2 fruit fly cellular contexts compared by ENCODE assay signal in genomic region chr3R:19014742-19015422, dm6.
TF ChIP-seq lines count a peak whose summit lies in the region.

No protein-coding gene starts in this region.

TF ChIP-seq in whole organism, embryonic, 481 proteins besides CTCF, POLR2A, EP300 and RAD21 (continued from another document and continues in another):
- TF ChIP-seq Asciz (GFP tag; optimal IDR thresholded peaks at IDR 0.05; lab: Kevin White, UChicago) (peak; percentile 26), Ada2b (GFP tag; IDR thresholded peaks at IDR 0.05; lab: Robert Waterston, UW) (peak; percentile 8; the same call in 1 of the 2 replicates), CG3281 (GFP tag; optimal IDR thresholded peaks at IDR 0.05; lab: Kevin White, UChicago) (no peak), Xbp1 (GFP tag; optimal IDR thresholded peaks at IDR 0.05; lab: Kevin White, UChicago) (peak; percentile 45), btn (GFP tag; optimal IDR thresholded peaks at IDR 0.05; lab: Kevin White, UChicago) (no peak), grn (GFP tag; optimal IDR thresholded peaks at IDR 0.05; lab: Kevin White, UChicago) (no peak), CG2202 (tag; optimal IDR thresholded peaks at IDR 0.05; lab: Kevin White, UChicago) (no peak), CG8924 (tag; optimal IDR thresholded peaks at IDR 0.05; lab: Kevin White, UChicago) (peak; percentile 50), Eip74EF (GFP tag; optimal IDR thresholded peaks at IDR 0.05; lab: Kevin White, UChicago) (peak in 1 of 2 experiments; percentile 70), Pdp1 (GFP tag; optimal IDR thresholded peaks at IDR 0.05; lab: Kevin White, UChicago) (peak in 1 of 2 experiments; percentile 24), CG3838 (GFP tag; optimal IDR thresholded peaks at IDR 0.05; lab: Kevin White, UChicago) (no peak), pum (GFP tag; optimal IDR thresholded peaks at IDR 0.05; lab: Kevin White, UChicago) (no peak), CG12071 (GFP tag; optimal IDR thresholded peaks at IDR 0.05; lab: Kevin White, UChicago) (no peak), sd (tag; optimal IDR thresholded peaks at IDR 0.05; lab: Kevin White, UChicago) (no peak), Sin3A (optimal IDR thresholded peaks at IDR 0.05; lab: Kevin White, UChicago) (no peak), CG34224 (GFP tag; IDR thresholded peaks at IDR 0.05; lab: Robert Waterston, UW; ENCODE audit: partially characterized antibody) (no peak), phol (tag; optimal IDR thresholded peaks at IDR 0.05; lab: Kevin White, UChicago) (peak; percentile 64), CG17328 (GFP tag; IDR thresholded peaks at IDR 0.05; lab: Robert Waterston, UW) (peak; percentile 41; the same call in 1 of the 2 replicates), trem (tag; optimal IDR thresholded peaks at IDR 0.05; lab: Kevin White, UChicago) (peak; percentile 48), CG9609 (GFP tag; optimal IDR thresholded peaks at IDR 0.05; lab: Kevin White, UChicago) (no peak), Blimp-1 (GFP tag; optimal IDR thresholded peaks at IDR 0.05; lab: Kevin White, UChicago) (peak; percentile 72), az2 (GFP tag; optimal IDR thresholded peaks at IDR 0.05; lab: Kevin White, UChicago) (peak; percentile 45), chinmo (GFP tag; IDR thresholded peaks at IDR 0.05; lab: Robert Waterston, UW; ENCODE audit: partially characterized antibody) (no peak), eve (GFP tag; optimal IDR thresholded peaks at IDR 0.05; lab: Kevin White, UChicago) (no peak), B-H2 (GFP tag; optimal IDR thresholded peaks at IDR 0.05; lab: Kevin White, UChicago) (no peak), vfl (GFP tag; optimal IDR thresholded peaks at IDR 0.05; lab: Kevin White, UChicago) (no peak), CG14667 (GFP tag; IDR thresholded peaks at IDR 0.05; lab: Robert Waterston, UW) (0 out of 2 replicates have a peak, but pooled peaks have one; percentile 20), danr (GFP tag; IDR thresholded peaks at IDR 0.05; lab: Robert Waterston, UW) (0 out of 2 replicates have a peak, but pooled peaks have one; percentile 20), Aef1 (GFP tag; IDR thresholded peaks at IDR 0.05; lab: Robert Waterston, UW) (no peak), D (optimal IDR thresholded peaks at IDR 0.05; lab: Kevin White, UChicago) (no peak), D (GFP tag; optimal IDR thresholded peaks at IDR 0.05; lab: Kevin White, UChicago) (peak; percentile 62), Tbp (GFP tag; optimal IDR thresholded peaks at IDR 0.05; lab: Kevin White, UChicago) (no peak), oc (tag; optimal IDR thresholded peaks at IDR 0.05; lab: Kevin White, UChicago) (peak; percentile 56), Kr (GFP tag; optimal IDR thresholded peaks at IDR 0.05; lab: Kevin White, UChicago) (no peak), CG4328 (GFP tag; optimal IDR thresholded peaks at IDR 0.05; lab: Kevin White, UChicago) (no peak), NFAT (GFP tag; IDR thresholded peaks at IDR 0.05; lab: Robert Waterston, UW) (no peak), wek (GFP tag; optimal IDR thresholded peaks at IDR 0.05; lab: Kevin White, UChicago) (no peak), CG14014 (GFP tag; IDR thresholded peaks at IDR 0.05; lab: Robert Waterston, UW) (no peak), CG10274 (GFP tag; optimal IDR thresholded peaks at IDR 0.05; lab: Kevin White, UChicago) (no peak), CG30403 (GFP tag; optimal IDR thresholded peaks at IDR 0.05; lab: Kevin White, UChicago) (peak; percentile 31), NfI (GFP tag; optimal IDR thresholded peaks at IDR 0.05; lab: Kevin White, UChicago) (no peak), CG7372 (GFP tag; IDR thresholded peaks at IDR 0.05; lab: Robert Waterston, UW) (no peak), CG1024 (GFP tag; IDR thresholded peaks at IDR 0.05; lab: Robert Waterston, UW) (peak; percentile 58), CG6272 (GFP tag; IDR thresholded peaks at IDR 0.05; lab: Robert Waterston, UW) (no peak), Sox100B (GFP tag; optimal IDR thresholded peaks at IDR 0.05; lab: Kevin White, UChicago) (no peak), HmgD (GFP tag; optimal IDR thresholded peaks at IDR 0.05; lab: Kevin White, UChicago) (no peak), CG4707 (GFP tag; optimal IDR thresholded peaks at IDR 0.05; lab: Kevin White, UChicago) (no peak), gro (GFP tag; optimal IDR thresholded peaks at IDR 0.05; lab: Kevin White, UChicago) (no peak), CG18599 (GFP tag; optimal IDR thresholded peaks at IDR 0.05; lab: Kevin White, UChicago) (peak; percentile 24), CG13775 (GFP tag; optimal IDR thresholded peaks at IDR 0.05; lab: Kevin White, UChicago) (peak; percentile 28), H15 (GFP tag; IDR thresholded peaks at IDR 0.05; lab: Robert Waterston, UW) (peak; percentile 62; the same call in 2 of the 3 replicates), Hr78 (GFP tag; optimal IDR thresholded peaks at IDR 0.05; lab: Kevin White, UChicago) (peak in 1 of 2 experiments; percentile 42), ftz-f1 (GFP tag; optimal IDR thresholded peaks at IDR 0.05; lab: Kevin White, UChicago) (no peak), nmo (GFP tag; optimal IDR thresholded peaks at IDR 0.05; lab: Kevin White, UChicago) (peak; percentile 69), Myb (GFP tag; optimal IDR thresholded peaks at IDR 0.05; lab: Kevin White, UChicago) (no peak), fd3F (GFP tag; optimal IDR thresholded peaks at IDR 0.05; lab: Kevin White, UChicago) (no peak), Fer3 (tag; optimal IDR thresholded peaks at IDR 0.05; lab: Kevin White, UChicago) (no peak), Oaz (GFP tag; IDR thresholded peaks at IDR 0.05; lab: Robert Waterston, UW) (no peak), sr (GFP tag; IDR thresholded peaks at IDR 0.05; lab: Robert Waterston, UW) (no peak), cg (GFP tag; optimal IDR thresholded peaks at IDR 0.05; lab: Kevin White, UChicago) (no peak), dpn (GFP tag; optimal IDR thresholded peaks at IDR 0.05; lab: Kevin White, UChicago) (peak in 1 of 2 experiments; percentile 16), CG1529 (GFP tag; optimal IDR thresholded peaks at IDR 0.05; lab: Kevin White, UChicago) (no peak), vnd (GFP tag; IDR thresholded peaks at IDR 0.05; lab: Robert Waterston, UW; ENCODE audit: partially characterized antibody) (no peak), Poxn (GFP tag; IDR thresholded peaks at IDR 0.05; lab: Robert Waterston, UW) (no peak), CG14860 (GFP tag; IDR thresholded peaks at IDR 0.05; lab: Robert Waterston, UW; ENCODE audit: partially characterized antibody) (no peak), wdn (GFP tag; IDR thresholded peaks at IDR 0.05; lab: Robert Waterston, UW) (no peak), yki (optimal IDR thresholded peaks at IDR 0.05; lab: Kevin White, UChicago) (no peak)

TF ChIP-seq in whole organism, prepupa, 60 proteins besides CTCF, POLR2A, EP300 and RAD21 (continued from another document):
- TF ChIP-seq esn (GFP tag; optimal IDR thresholded peaks at IDR 0.05; lab: Kevin White, UChicago) (peak; percentile 38), lz (GFP tag; optimal IDR thresholded peaks at IDR 0.05; lab: Kevin White, UChicago) (no peak), CG16779 (tag; optimal IDR thresholded peaks at IDR 0.05; lab: Kevin White, UChicago) (no peak), Blimp-1 (GFP tag; optimal IDR thresholded peaks at IDR 0.05; lab: Kevin White, UChicago) (no peak), CG34406 (GFP tag; optimal IDR thresholded peaks at IDR 0.05; lab: Kevin White, UChicago) (no peak), CG6808 (GFP tag; optimal IDR thresholded peaks at IDR 0.05; lab: Kevin White, UChicago) (no peak), Ets96B (tag; optimal IDR thresholded peaks at IDR 0.05; lab: Kevin White, UChicago) (peak; percentile 11), dac (GFP tag; optimal IDR thresholded peaks at IDR 0.05; lab: Kevin White, UChicago) (no peak), dsx (GFP tag; optimal IDR thresholded peaks at IDR 0.05; lab: Kevin White, UChicago; ENCODE audit: poor library complexity, severe bottlenecking) (no peak), Hr39 (GFP tag; optimal IDR thresholded peaks at IDR 0.05; lab: Kevin White, UChicago) (no peak), vri (GFP tag; optimal IDR thresholded peaks at IDR 0.05; lab: Kevin White, UChicago) (no peak), pdm3 (GFP tag; optimal IDR thresholded peaks at IDR 0.05; lab: Kevin White, UChicago) (peak; percentile 7), fd85E (GFP tag; optimal IDR thresholded peaks at IDR 0.05; lab: Kevin White, UChicago) (no peak), Sox15 (GFP tag; optimal IDR thresholded peaks at IDR 0.05; lab: Kevin White, UChicago) (no peak), CG6854 (GFP tag; optimal IDR thresholded peaks at IDR 0.05; lab: Kevin White, UChicago) (no peak), fd59A (GFP tag; optimal IDR thresholded peaks at IDR 0.05; lab: Kevin White, UChicago) (no peak), Hr4 (GFP tag; optimal IDR thresholded peaks at IDR 0.05; lab: Kevin White, UChicago) (peak; percentile 23), Hr38 (GFP tag; optimal IDR thresholded peaks at IDR 0.05; lab: Kevin White, UChicago) (no peak), Eip93F (GFP tag; optimal IDR thresholded peaks at IDR 0.05; lab: Kevin White, UChicago) (no peak), Ets21C (GFP tag; optimal IDR thresholded peaks at IDR 0.05; lab: Kevin White, UChicago) (no peak), CG8632 (GFP tag; optimal IDR thresholded peaks at IDR 0.05; lab: Kevin White, UChicago) (peak; percentile 1), ss (GFP tag; optimal IDR thresholded peaks at IDR 0.05; lab: Kevin White, UChicago) (no peak), salr (GFP tag; optimal IDR thresholded peaks at IDR 0.05; lab: Kevin White, UChicago) (no peak), eg (GFP tag; IDR thresholded peaks at IDR 0.05; lab: Robert Waterston, UW) (peak; percentile 70; the same call in 2 of the 3 replicates), Eip75B (GFP tag; optimal IDR thresholded peaks at IDR 0.05; lab: Kevin White, UChicago) (no peak), CG31627 (GFP tag; optimal IDR thresholded peaks at IDR 0.05; lab: Kevin White, UChicago) (no peak), CG6276 (GFP tag; optimal IDR thresholded peaks at IDR 0.05; lab: Kevin White, UChicago) (no peak), cyc (GFP tag; optimal IDR thresholded peaks at IDR 0.05; lab: Kevin White, UChicago) (no peak), CG3919 (GFP tag; optimal IDR thresholded peaks at IDR 0.05; lab: Kevin White, UChicago) (peak; percentile 31), achi (GFP tag; optimal IDR thresholded peaks at IDR 0.05; lab: Kevin White, UChicago) (peak; percentile 33), OdsH (GFP tag; optimal IDR thresholded peaks at IDR 0.05; lab: Kevin White, UChicago) (peak; percentile 40), spab (GFP tag; optimal IDR thresholded peaks at IDR 0.05; lab: Kevin White, UChicago) (no peak), CG4318 (GFP tag; optimal IDR thresholded peaks at IDR 0.05; lab: Kevin White, UChicago) (no peak), CG11762 (GFP tag; optimal IDR thresholded peaks at IDR 0.05; lab: Kevin White, UChicago; ENCODE audit: insufficient read depth) (no peak), CG9139 (GFP tag; optimal IDR thresholded peaks at IDR 0.05; lab: Kevin White, UChicago) (no peak), CG7368 (GFP tag; optimal IDR thresholded peaks at IDR 0.05; lab: Kevin White, UChicago) (no peak), Sox14 (GFP tag; optimal IDR thresholded peaks at IDR 0.05; lab: Kevin White, UChicago) (no peak), Smox (GFP tag; optimal IDR thresholded peaks at IDR 0.05; lab: Kevin White, UChicago) (no peak), Eip78C (GFP tag; lab: Kevin White, UChicago) (peak; percentile 78)
